Worm (Caenorhabditis elegans) whole organism, young adult: ENCODE results near the gene F54D12.9.

Experiments
- F23B12.7 ChIP-seq: sonication (generic microtip); optimal IDR thresholded peaks from 2 replicates; lab custom pipeline; 2017; ENCODE audit warnings: missing genetic modification characterization, mild to moderate bottlenecking, missing compliant biosample characterization, antibody characterized with exemption, moderate library complexity; ENCODE audit not compliant: insufficient read depth
- ceh-91 ChIP-seq: fragments of 200-800 bp; sonication (Bioruptor generic); IDR thresholded peaks from 2 replicates; pipeline ENCODE4 v1.3.6; 2022; ENCODE audit warnings: missing genetic modification reagents, missing genetic modification characterization, missing compliant biosample characterization
- let-607 ChIP-seq, 2 experiments: fragments of 200-800 bp in 1 of 2; sonication (Bioruptor generic) in 1 of 2; sonication (generic microtip) in 1 of 2; optimal IDR thresholded peaks; 2 replicates each; lab custom pipeline; 2016 to 2018; ENCODE audit warnings: mild to moderate bottlenecking in 2 of 2, missing compliant biosample characterization in 2 of 2, missing genetic modification characterization in 2 of 2, moderate library complexity in 2 of 2, missing genotype in 1 of 2
- lin-54 ChIP-seq: fragments of 200-800 bp; sonication (Bioruptor generic); optimal IDR thresholded peaks from 2 replicates; lab custom pipeline; 2018; ENCODE audit warnings: mild to moderate bottlenecking, missing genetic modification characterization, missing compliant biosample characterization
- tbx-9 ChIP-seq: sonication (generic microtip); optimal IDR thresholded peaks from 2 replicates; lab custom pipeline; 2016; ENCODE audit warnings: borderline replicate concordance, missing genetic modification characterization, inconsistent platforms, missing compliant biosample characterization
- unc-62 ChIP-seq: fragments of 150-350 bp; optimal IDR thresholded peaks from 2 replicates; lab custom pipeline; 2014; ENCODE audit warnings: missing biosample characterization, missing genetic modification reagents, missing genetic modification characterization
- ztf-22 ChIP-seq: fragments of 200-800 bp; sonication (Bioruptor generic); optimal IDR thresholded peaks from 2 replicates; lab custom pipeline; 2018; ENCODE audit warnings: mild to moderate bottlenecking, missing genetic modification characterization, moderate library complexity, missing compliant biosample characterization

DNA sequence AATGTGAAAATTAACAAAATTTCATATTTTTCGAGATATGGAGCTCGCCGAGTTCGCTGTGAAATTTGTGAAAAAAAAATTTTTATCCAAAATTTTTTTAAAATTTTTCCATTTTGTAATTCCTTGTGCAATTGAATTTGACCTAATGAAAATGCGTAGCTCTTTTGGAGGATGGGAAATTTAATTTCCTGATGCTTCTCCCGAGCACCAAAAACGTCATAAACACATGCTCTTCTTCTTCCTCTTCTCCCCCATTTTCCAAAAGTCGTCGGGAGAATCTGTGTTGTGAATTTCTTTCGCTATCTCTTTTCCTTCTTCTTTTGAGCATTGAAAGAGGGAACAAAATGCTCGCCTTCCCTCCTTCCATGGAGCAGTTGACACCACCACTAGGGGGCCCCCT, 40.1 kb downstream of the F54D12.9 start:
- no peak for TF ChIP-seq ceh-91 (GFP tag; lab: Robert Waterston, UW)
- no peak for TF ChIP-seq lin-54 (GFP tag; lab: Kevin White, UChicago)
- TF ChIP-seq tbx-9 (tag; lab: Kevin White, UChicago), result no peak
- TF ChIP-seq unc-62 (GFP tag; lab: Kevin White, UChicago), result no peak
- TF ChIP-seq ztf-22 (GFP tag; lab: Kevin White, UChicago), result no peak
- no peak for TF ChIP-seq F23B12.7 (tag; lab: Kevin White, UChicago)
- no peak for TF ChIP-seq let-607 (tag; optimal IDR thresholded peaks at IDR 0.05; lab: Kevin White, UChicago)
